Fruit fly (Drosophila melanogaster) whole organism, wandering third instar larva: ENCODE data around the gene erm.
A peak's percentile ranks its signal among the peaks of the same experiment; 100 is the strongest.

Experiments used
- Abd-B ChIP-seq: fragments of >200 bp; optimal IDR thresholded peaks from 2 replicates; lab custom pipeline; 2017; ENCODE audit warnings: missing biosample characterization, missing genetic modification characterization
- CrebA ChIP-seq: fragments of 200-800 bp; sonication (Bioruptor generic); optimal IDR thresholded peaks from 2 replicates; lab custom pipeline; 2016; ENCODE audit warnings: missing biosample characterization, mild to moderate bottlenecking, missing genetic modification characterization, borderline replicate concordance
- Dif ChIP-seq: fragments of 200-275, 200-300 bp; sonication (Bioruptor generic); optimal IDR thresholded peaks from 2 replicates; lab custom pipeline; 2018; ENCODE audit warnings: missing biosample characterization, missing genetic modification characterization; ENCODE audit not compliant: partially characterized antibody
- HLH106 ChIP-seq: fragments of 200-800 bp; optimal IDR thresholded peaks from 3 replicates; lab custom pipeline; 2019; ENCODE audit warnings: missing biosample characterization, mild to moderate bottlenecking, missing genetic modification characterization, moderate library complexity
- Hnf4 ChIP-seq: fragments of 200-800 bp; sonication (Bioruptor generic); optimal IDR thresholded peaks from 2 replicates; lab custom pipeline; 2016; ENCODE audit warnings: missing biosample characterization, mild to moderate bottlenecking, missing genetic modification characterization
- Hr83 ChIP-seq: fragments of 200-300 bp; sonication (Bioruptor generic); optimal IDR thresholded peaks from 2 replicates; lab custom pipeline; 2016; ENCODE audit warnings: missing biosample characterization, mild to moderate bottlenecking, missing genetic modification characterization, moderate library complexity; ENCODE audit not compliant: poor library complexity, severe bottlenecking
- Jra ChIP-seq: sonication (Bioruptor generic); optimal IDR thresholded peaks from 2 replicates; lab custom pipeline; 2016; ENCODE audit warnings: missing biosample characterization, missing genetic modification characterization
- Myc ChIP-seq: fragments of >200 bp; optimal IDR thresholded peaks from 2 replicates; lab custom pipeline; 2017
- Rel ChIP-seq, 2 experiments: fragments of 200-800 bp; sonication (Bioruptor generic) in 1 of 2; optimal IDR thresholded peaks; 2 replicates in 1 of 2; 3 replicates in 1 of 2; lab custom pipeline; 2016 to 2019; ENCODE audit warnings: mild to moderate bottlenecking in 2 of 2, missing biosample characterization in 2 of 2, missing genetic modification characterization in 2 of 2, moderate library complexity in 1 of 2
- Sp1 ChIP-seq: fragments of 200-800 bp; sonication (Bioruptor generic); optimal IDR thresholded peaks from 3 replicates; lab custom pipeline; 2019; ENCODE audit warnings: missing biosample characterization, mild to moderate bottlenecking, missing genetic modification characterization, moderate library complexity
- brk ChIP-seq: fragments of 200-800 bp; sonication (Bioruptor generic); optimal IDR thresholded peaks from 2 replicates; lab custom pipeline; 2016; ENCODE audit warnings: missing biosample characterization, mild to moderate bottlenecking, missing genetic modification characterization
- dl ChIP-seq, 2 experiments: fragments of 175-275, 200-275 bp in 1 of 2; fragments of 200-275 bp in 1 of 2; sonication (Bioruptor generic); optimal IDR thresholded peaks; lab custom pipeline; 2018; ENCODE audit warnings: mild to moderate bottlenecking in 2 of 2, missing biosample characterization in 2 of 2, missing genetic modification characterization in 2 of 2, moderate library complexity in 2 of 2; ENCODE audit not compliant: partially characterized antibody in 2 of 2, insufficient read depth in 1 of 2
- dmrt93B ChIP-seq: fragments of 200-800 bp; sonication (Bioruptor generic); optimal IDR thresholded peaks from 2 replicates; lab custom pipeline; 2018; ENCODE audit warnings: missing biosample characterization, mild to moderate bottlenecking, missing genetic modification characterization
- dsf ChIP-seq: sonication (Bioruptor generic); optimal IDR thresholded peaks from 2 replicates; lab custom pipeline; 2016; ENCODE audit warnings: missing biosample characterization, missing genetic modification characterization, borderline replicate concordance
- ey ChIP-seq: fragments of 200-800 bp; sonication (Bioruptor generic); optimal IDR thresholded peaks from 2 replicates; lab custom pipeline; 2016; ENCODE audit warnings: missing biosample characterization, missing genetic modification characterization
- foxo ChIP-seq, 2 experiments: fragments of 200-800 bp; sonication (Bioruptor generic); optimal IDR thresholded peaks; 2 replicates in 1 of 2; 3 replicates in 1 of 2; lab custom pipeline; 2016 to 2017; ENCODE audit warnings: missing biosample characterization in 2 of 2, missing genetic modification characterization in 2 of 2
- fru ChIP-seq: fragments of 200-800 bp; sonication (Bioruptor generic); optimal IDR thresholded peaks from 3 replicates; lab custom pipeline; 2016; ENCODE audit warnings: missing biosample characterization, mild to moderate bottlenecking, missing genetic modification characterization
- h ChIP-seq: fragments of 200-800 bp; sonication (Bioruptor generic); optimal IDR thresholded peaks from 3 replicates; lab custom pipeline; 2016; ENCODE audit warnings: missing biosample characterization, mild to moderate bottlenecking, missing genetic modification characterization
- jim ChIP-seq: fragments of 175-275, 200-325 bp; sonication (Bioruptor generic); optimal IDR thresholded peaks from 2 replicates; lab custom pipeline; 2016; ENCODE audit warnings: missing biosample characterization, mild to moderate bottlenecking, missing genetic modification characterization
- lola ChIP-seq: fragments of >200 bp; optimal IDR thresholded peaks from 2 replicates; lab custom pipeline; 2017; ENCODE audit warnings: missing biosample characterization, missing genetic modification characterization
- pan ChIP-seq: fragments of >200 bp; optimal IDR thresholded peaks from 2 replicates; lab custom pipeline; 2017
- rgr ChIP-seq: fragments of 200-800 bp; sonication (Bioruptor generic); optimal IDR thresholded peaks from 3 replicates; lab custom pipeline; 2016; ENCODE audit warnings: missing biosample characterization, mild to moderate bottlenecking, missing genetic modification characterization
- sage ChIP-seq: fragments of 200-800 bp; sonication (Bioruptor generic); optimal IDR thresholded peaks from 2 replicates; lab custom pipeline; 2016; ENCODE audit warnings: missing biosample characterization, mild to moderate bottlenecking, missing genetic modification characterization
- sv ChIP-seq: fragments of 200-800 bp; sonication (Bioruptor generic); optimal IDR thresholded peaks from 3 replicates; lab custom pipeline; 2016; ENCODE audit warnings: missing biosample characterization, missing genetic modification characterization

Gene erm

DNA sequence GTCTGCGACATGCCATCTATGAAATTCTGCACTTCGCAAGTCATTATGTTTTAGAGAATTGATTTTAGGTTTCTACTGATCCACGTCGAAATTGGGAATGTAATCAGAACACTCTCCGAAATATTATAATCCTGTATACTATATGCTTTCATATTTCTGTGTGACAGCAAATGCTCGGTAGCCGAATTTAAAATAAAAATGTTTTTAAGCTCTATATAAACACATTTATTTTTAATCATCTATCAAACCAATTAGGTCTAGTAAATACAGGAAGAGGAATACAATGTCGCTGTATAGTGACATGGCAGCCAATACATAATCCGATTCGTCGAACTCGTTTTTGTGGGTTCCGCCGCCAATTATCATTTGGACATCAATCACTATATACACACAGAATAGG is 24.6 kb downstream of the erm start, which contains the start of gene CG15357:
Gene CG15357, minus strand, starts transcription at position 101 of the 400 bp plus-strand sequence.
- TF ChIP-seq jim (GFP tag; lab: Kevin White, UChicago): no peak
- no peak for TF ChIP-seq Jra (GFP tag; lab: Kevin White, UChicago)
- TF ChIP-seq foxo (GFP tag; optimal IDR thresholded peaks at IDR 0.05; lab: Kevin White, UChicago): no peak

dm6 chr2L:1944473-1945110 is 25.6 kb downstream of the erm start:
- TF ChIP-seq Abd-B (GFP tag; lab: Kevin White, UChicago) (no peak), h (GFP tag; lab: Kevin White, UChicago) (peak; percentile 11), Dif (GFP tag; lab: Kevin White, UChicago) (no peak), fru (GFP tag; lab: Kevin White, UChicago) (no peak), pan (lab: Kevin White, UChicago) (no peak), Hr83 (GFP tag; lab: Kevin White, UChicago) (peak; percentile 34), HLH106 (tag; lab: Kevin White, UChicago) (no peak), foxo (GFP tag; optimal IDR thresholded peaks at IDR 0.05; lab: Kevin White, UChicago) (no peak), dmrt93B (GFP tag; lab: Kevin White, UChicago) (no peak), Hnf4 (GFP tag; lab: Kevin White, UChicago) (no peak), dsf (no peak), rgr (GFP tag; lab: Kevin White, UChicago) (no peak), Jra (GFP tag; lab: Kevin White, UChicago) (no peak), sv (GFP tag; lab: Kevin White, UChicago) (no peak), dl (GFP tag; optimal IDR thresholded peaks at IDR 0.05; lab: Kevin White, UChicago; ENCODE audit: insufficient read depth in 1 of 2, partially characterized antibody in 2 of 2) (no peak)
- TF ChIP-seq, all 38 proteins: peak for 2

dm6 chr2L:1938004-1938403 is 32.2 kb downstream of the erm start:
- TF ChIP-seq Myc (lab: Kevin White, UChicago) (no peak), Hr83 (GFP tag; lab: Kevin White, UChicago) (no peak), ey (GFP tag; lab: Kevin White, UChicago) (no peak), Hnf4 (GFP tag; lab: Kevin White, UChicago) (no peak), sv (GFP tag; lab: Kevin White, UChicago) (no peak), sage (no peak), pan (lab: Kevin White, UChicago) (no peak), jim (GFP tag; lab: Kevin White, UChicago) (no peak), Rel (GFP tag; optimal IDR thresholded peaks at IDR 0.05; lab: Kevin White, UChicago) (no peak), Rel (tag; optimal IDR thresholded peaks at IDR 0.05; lab: Kevin White, UChicago) (no peak), dsf (no peak)

DNA sequence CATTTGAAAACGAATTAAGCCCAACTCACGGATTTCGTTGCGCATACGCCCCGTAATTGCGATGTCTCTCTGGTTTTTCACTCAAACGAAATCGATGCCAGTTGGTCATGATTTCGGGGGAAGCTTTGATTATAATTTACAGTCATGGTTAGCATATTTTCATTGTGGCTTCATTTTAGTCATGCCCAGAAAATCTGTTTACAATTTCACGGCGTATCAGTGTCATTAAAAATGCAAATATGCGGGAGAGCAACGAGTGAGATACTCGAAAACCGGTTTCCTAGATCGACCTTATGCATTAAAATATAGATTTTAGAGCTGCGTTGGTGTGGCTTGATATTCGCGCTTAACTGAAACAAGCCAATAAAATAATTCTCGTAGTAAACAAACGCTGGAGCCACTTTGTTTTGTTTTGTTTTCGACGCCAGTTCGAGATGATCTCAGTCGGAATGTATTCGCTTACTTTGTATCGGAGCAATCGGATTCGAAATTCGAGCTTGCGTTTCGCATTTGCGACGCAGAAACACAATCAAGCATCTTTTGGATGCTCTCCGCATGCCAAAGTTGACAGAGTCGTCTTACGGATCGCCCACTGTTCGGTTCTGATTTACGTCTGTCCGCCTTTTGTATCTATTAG is 39.5 kb downstream of the erm start:
- no peak for TF ChIP-seq rgr (GFP tag; lab: Kevin White, UChicago)
- no peak for TF ChIP-seq CrebA (GFP tag; lab: Kevin White, UChicago)

dm6 chr2L:1927406-1927805 is 42.8 kb downstream of the erm start:
- TF ChIP-seq Sp1 (GFP tag; lab: Kevin White, UChicago): no peak
- no peak for TF ChIP-seq ey (GFP tag; lab: Kevin White, UChicago)
- TF ChIP-seq CrebA (GFP tag; lab: Kevin White, UChicago): no peak
- no peak for TF ChIP-seq brk
- TF ChIP-seq lola (GFP tag; lab: Kevin White, UChicago): no peak
